Fruit fly (Drosophila melanogaster) whole organism, embryonic: Measurements from ENCODE around the gene CG42820.

ENCODE experiments used
- Adf1 ChIP-seq: fragments of 200-800 bp; sonication (Bioruptor generic); IDR thresholded peaks from 2 replicates; pipeline ENCODE4 v1.3.6; 2022; ENCODE audit warnings: missing biosample characterization, missing genetic modification characterization
- Awh ChIP-seq: fragments of 200-800 bp; sonication (Bioruptor generic); IDR thresholded peaks from 2 replicates; pipeline ENCODE4, ENCODE4 v1.3.6; 2022; ENCODE audit warnings: missing biosample characterization, missing genetic modification characterization
- B-H1 ChIP-seq: fragments of 200-800 bp; sonication (Bioruptor generic); IDR thresholded peaks from 3 replicates; pipeline ENCODE4 v1.3.6; 2022; ENCODE audit warnings: missing biosample characterization, missing genetic modification characterization
- Blimp-1 ChIP-seq: fragments of 200-800 bp; sonication (Bioruptor generic); optimal IDR thresholded peaks from 3 replicates; lab custom pipeline; 2018; ENCODE audit warnings: missing biosample characterization, missing genetic modification characterization, mild to moderate bottlenecking, moderate library complexity, missing genetic modification reagents
- CG11723 ChIP-seq: fragments of 200-800 bp; sonication (Bioruptor generic); optimal IDR thresholded peaks from 2 replicates; lab custom pipeline; 2017; ENCODE audit warnings: missing biosample characterization, mild to moderate bottlenecking, missing genetic modification characterization
- CG12155 ChIP-seq: fragments of 200-800 bp; sonication (Bioruptor generic); optimal IDR thresholded peaks from 3 replicates; lab custom pipeline; 2016; ENCODE audit warnings: missing biosample characterization, missing genetic modification characterization
- CG15479 ChIP-seq: fragments of 200-800 bp; sonication (Bioruptor generic); optimal IDR thresholded peaks from 3 replicates; lab custom pipeline; 2019; ENCODE audit warnings: missing biosample characterization, mild to moderate bottlenecking, missing genetic modification characterization, moderate library complexity
- CG15601 ChIP-seq: fragments of 200-800 bp; sonication (Bioruptor generic); optimal IDR thresholded peaks from 3 replicates; lab custom pipeline; 2019; ENCODE audit warnings: missing biosample characterization, mild to moderate bottlenecking, missing genetic modification characterization, moderate library complexity
- CG18764 ChIP-seq: fragments of 200-800 bp; sonication (Bioruptor generic); optimal IDR thresholded peaks from 3 replicates; lab custom pipeline; 2016; ENCODE audit warnings: missing biosample characterization, missing genetic modification characterization
- CG30020 ChIP-seq: fragments of 200-800 bp; optimal IDR thresholded peaks from 2 replicates; lab custom pipeline; 2019; ENCODE audit warnings: missing biosample characterization, mild to moderate bottlenecking, missing genetic modification characterization, moderate library complexity
- CG34224 ChIP-seq: fragments of 200-800 bp; sonication (Bioruptor generic); IDR thresholded peaks from 3 replicates; pipeline ENCODE4 v1.3.6; 2022; ENCODE audit warnings: missing biosample characterization, missing genetic modification characterization; ENCODE audit not compliant: partially characterized antibody
- CG42726 ChIP-seq: fragments of 200-800 bp; sonication (Bioruptor generic); IDR thresholded peaks from 2 replicates; pipeline ENCODE4 v1.3.6; 2022; ENCODE audit warnings: missing biosample characterization, missing genetic modification characterization; ENCODE audit not compliant: partially characterized antibody
- CG6791 ChIP-seq: fragments of 200-800 bp; sonication (Bioruptor generic); IDR thresholded peaks from 3 replicates; pipeline ENCODE4 v1.3.6; 2022; ENCODE audit warnings: missing biosample characterization, missing genetic modification characterization; ENCODE audit not compliant: partially characterized antibody
- CG6813 ChIP-seq: fragments of 200-800 bp; sonication (Bioruptor generic); optimal IDR thresholded peaks from 2 replicates; lab custom pipeline; 2017; ENCODE audit warnings: missing biosample characterization, missing genetic modification characterization, mild to moderate bottlenecking, moderate library complexity, missing genetic modification reagents
- CG8765 ChIP-seq: fragments of 200-800 bp; sonication (Bioruptor generic); IDR thresholded peaks from 2 replicates; pipeline ENCODE4 v1.3.6; 2022; ENCODE audit warnings: missing biosample characterization, missing genetic modification characterization
- Camta ChIP-seq: fragments of 200-800 bp; sonication (Bioruptor generic); optimal IDR thresholded peaks from 2 replicates; lab custom pipeline; 2016; ENCODE audit warnings: missing biosample characterization, missing genetic modification characterization
- D ChIP-seq, 2 experiments: fragments of 200-800 bp in 1 of 2; fragments of >200 bp in 1 of 2; sonication (Bioruptor generic) in 1 of 2; optimal IDR thresholded peaks; 2 replicates in 1 of 2; 3 replicates in 1 of 2; lab custom pipeline; 2017; ENCODE audit warnings: mild to moderate bottlenecking in 1 of 2, missing biosample characterization in 1 of 2, missing genetic modification characterization in 1 of 2, missing genetic modification reagents in 1 of 2
- Dfd ChIP-seq, 2 experiments: fragments of >200 bp; optimal IDR thresholded peaks; 2 replicates each; lab custom pipeline; 2017; ENCODE audit warnings: missing biosample characterization in 2 of 2, missing genetic modification characterization in 2 of 2
- NC2β ChIP-seq: fragments of 200-800 bp; sonication (Bioruptor generic); optimal IDR thresholded peaks from 2 replicates; lab custom pipeline; 2016; ENCODE audit warnings: missing biosample characterization, missing genetic modification characterization
- Ravus ChIP-seq: fragments of 200-800 bp; sonication (Bioruptor generic); IDR thresholded peaks from 2 replicates; pipeline ENCODE4 v1.3.6; 2022; ENCODE audit warnings: missing biosample characterization, missing genetic modification characterization
- Trl ChIP-seq, 3 experiments: fragments of >200 bp in 2 of 3; fragments of 200-800 bp in 1 of 3; sonication (Bioruptor generic) in 1 of 3; optimal IDR thresholded peaks; 2 replicates in 1 of 3; 3 replicates in 2 of 3; lab custom pipeline; 2016 to 2017; ENCODE audit warnings: missing biosample characterization in 1 of 3, missing genetic modification characterization in 1 of 3
- Usf ChIP-seq: fragments of 200-800 bp; sonication (Bioruptor generic); optimal IDR thresholded peaks from 2 replicates; lab custom pipeline; 2017; ENCODE audit warnings: missing genotype, missing biosample characterization, missing genetic modification characterization
- aop ChIP-seq: fragments of 200-800 bp; sonication (Bioruptor generic); IDR thresholded peaks from 2 replicates; pipeline ENCODE4 v1.3.6; 2022; ENCODE audit warnings: missing biosample characterization, missing genetic modification characterization
- ap ChIP-seq: fragments of 200-800 bp; sonication (Bioruptor generic); IDR thresholded peaks from 2 replicates; pipeline ENCODE4 v1.3.6; 2022; ENCODE audit warnings: missing biosample characterization, missing genetic modification characterization
- br ChIP-seq: fragments of >200 bp; optimal IDR thresholded peaks from 2 replicates; lab custom pipeline; 2017
- chinmo ChIP-seq: fragments of 200-800 bp; sonication (Bioruptor generic); IDR thresholded peaks from 4 replicates; pipeline ENCODE4 v1.3.6; 2022; ENCODE audit warnings: missing biosample characterization, missing genetic modification characterization; ENCODE audit not compliant: partially characterized antibody
- ci ChIP-seq: fragments of 200-800 bp; sonication (Bioruptor generic); IDR thresholded peaks from 3 replicates; pipeline ENCODE4 v1.3.6; 2022; ENCODE audit warnings: missing biosample characterization, missing genetic modification characterization
- dmrt11E ChIP-seq: fragments of 200-800 bp; sonication (Bioruptor generic); optimal IDR thresholded peaks from 3 replicates; lab custom pipeline; 2018; ENCODE audit warnings: missing biosample characterization, mild to moderate bottlenecking, missing genetic modification characterization, moderate library complexity
- ems ChIP-seq: fragments of 200-800 bp; sonication (Bioruptor generic); optimal IDR thresholded peaks from 3 replicates; lab custom pipeline; 2016; ENCODE audit warnings: missing biosample characterization, missing genetic modification characterization
- esg ChIP-seq: fragments of 200-800 bp; sonication (Bioruptor generic); conservative IDR thresholded peaks from 2 replicates; pipeline ENCODE4 v1.3.6; 2022; ENCODE audit warnings: missing biosample characterization, missing genetic modification characterization
- fru ChIP-seq: fragments of >200 bp; optimal IDR thresholded peaks from 2 replicates; lab custom pipeline; 2017
- gcm ChIP-seq: fragments of 200-800 bp; sonication (Bioruptor generic); optimal IDR thresholded peaks from 2 replicates; lab custom pipeline; 2019; ENCODE audit warnings: missing biosample characterization, mild to moderate bottlenecking, missing genetic modification characterization, moderate library complexity
- hbn ChIP-seq: fragments of 200-800 bp; sonication (Bioruptor generic); IDR thresholded peaks from 2 replicates; pipeline ENCODE4 v1.3.6; 2022; ENCODE audit warnings: missing biosample characterization, missing genetic modification characterization; ENCODE audit not compliant: partially characterized antibody
- kah ChIP-seq: fragments of 200-800 bp; sonication (Bioruptor generic); optimal IDR thresholded peaks from 2 replicates; lab custom pipeline; 2018; ENCODE audit warnings: missing biosample characterization, mild to moderate bottlenecking, missing genetic modification characterization
- nmo ChIP-seq: fragments of 200-800 bp; sonication (Bioruptor generic); optimal IDR thresholded peaks from 2 replicates; lab custom pipeline; 2018; ENCODE audit warnings: missing biosample characterization, mild to moderate bottlenecking, missing genetic modification characterization, moderate library complexity
- onecut ChIP-seq: fragments of 200-800 bp; sonication (Bioruptor generic); IDR thresholded peaks from 2 replicates; pipeline ENCODE4 v1.3.6; 2022; ENCODE audit warnings: missing biosample characterization, missing genetic modification characterization
- ranshi ChIP-seq: fragments of 200-800 bp; sonication (Bioruptor generic); IDR thresholded peaks from 2 replicates; pipeline ENCODE4 v1.3.6; 2022; ENCODE audit warnings: missing biosample characterization, missing genetic modification characterization
- repo ChIP-seq: fragments of 200-800 bp; sonication (Bioruptor generic); optimal IDR thresholded peaks from 2 replicates; lab custom pipeline; 2016; ENCODE audit warnings: missing biosample characterization, missing genetic modification characterization
- rib ChIP-seq: fragments of 200-800 bp; sonication (Bioruptor generic); IDR thresholded peaks from 2 replicates; pipeline ENCODE4 v1.3.6; 2022; ENCODE audit warnings: missing biosample characterization, missing genetic modification characterization
- sc ChIP-seq, 3 experiments: fragments of >200 bp in 2 of 3; fragments of 200-800 bp in 1 of 3; sonication (Bioruptor generic) in 1 of 3; optimal IDR thresholded peaks; 2 replicates in 2 of 3; 3 replicates in 1 of 3; lab custom pipeline; 2017; ENCODE audit warnings: mild to moderate bottlenecking in 1 of 3, missing biosample characterization in 1 of 3, missing genetic modification characterization in 1 of 3, missing genetic modification reagents in 1 of 3
- scrt ChIP-seq: fragments of 200-800 bp; sonication (Bioruptor generic); optimal IDR thresholded peaks from 2 replicates; lab custom pipeline; 2018; ENCODE audit warnings: missing biosample characterization, mild to moderate bottlenecking, missing genetic modification characterization, moderate library complexity
- sqz ChIP-seq: fragments of 200-800 bp; sonication (Bioruptor generic); optimal IDR thresholded peaks from 3 replicates; lab custom pipeline; 2018; ENCODE audit warnings: missing biosample characterization, mild to moderate bottlenecking, missing genetic modification characterization
- stc ChIP-seq: fragments of 200-800 bp; sonication (Bioruptor generic); IDR thresholded peaks from 2 replicates; pipeline ENCODE4 v1.3.6; 2022; ENCODE audit warnings: missing biosample characterization, missing genetic modification characterization
- stwl ChIP-seq: fragments of 200-800 bp; sonication (Bioruptor generic); optimal IDR thresholded peaks from 3 replicates; lab custom pipeline; 2018; ENCODE audit warnings: missing biosample characterization, mild to moderate bottlenecking, missing genetic modification characterization, moderate library complexity
- tgo ChIP-seq: fragments of 200-800 bp; sonication (Bioruptor generic); IDR thresholded peaks from 3 replicates; pipeline ENCODE4 v1.3.6; 2022; ENCODE audit warnings: missing biosample characterization, missing genetic modification characterization
- vfl ChIP-seq: fragments of 200-800 bp; sonication (Bioruptor generic); optimal IDR thresholded peaks from 2 replicates; lab custom pipeline; 2016; ENCODE audit warnings: missing biosample characterization, missing genetic modification characterization
- wor ChIP-seq: fragments of 200-800 bp; sonication (Bioruptor generic); IDR thresholded peaks from 2 replicates; pipeline ENCODE4 v1.3.6; 2022; ENCODE audit warnings: missing biosample characterization, missing genetic modification characterization

CG42820 gene

dm6 chr2L:8370364-8371326 is 21.6 kb downstream of the CG42820 start, which contains the start of gene CG17292 (continued):
- TF ChIP-seq sqz (GFP tag; lab: Kevin White, UChicago) (no peak), ap (GFP tag; lab: Robert Waterston, UW) (0 out of 2 replicates have a peak, but pooled peaks have one; percentile 39), CG11723 (peak; percentile 16), D (optimal IDR thresholded peaks at IDR 0.05; lab: Kevin White, UChicago) (no peak), D (GFP tag; optimal IDR thresholded peaks at IDR 0.05; lab: Kevin White, UChicago) (no peak), rib (GFP tag; lab: Robert Waterston, UW) (peak; percentile 92), CG6813 (GFP tag; lab: Kevin White, UChicago) (peak; percentile 17), Camta (GFP tag; lab: Kevin White, UChicago) (no peak), tgo (GFP tag; lab: Robert Waterston, UW) (peak; percentile 46; the same call in 2 of the 3 replicates), CG34224 (GFP tag; lab: Robert Waterston, UW) (peak; percentile 88), gcm (GFP tag; lab: Kevin White, UChicago) (peak; percentile 59), CG30020 (tag; lab: Kevin White, UChicago) (no peak), NC2β (GFP tag; lab: Kevin White, UChicago) (peak; percentile 32), esg (no peak), CG18764 (GFP tag; lab: Kevin White, UChicago) (peak; percentile 76), B-H1 (GFP tag; lab: Robert Waterston, UW) (no peak; the same call in 2 of the 3 replicates), chinmo (GFP tag; lab: Robert Waterston, UW) (peak; percentile 93), ems (peak; percentile 46), hbn (peak; percentile 76), CG8765 (GFP tag; lab: Robert Waterston, UW) (no peak), Dfd (GFP tag; optimal IDR thresholded peaks at IDR 0.05; lab: Kevin White, UChicago) (no peak), Usf (GFP tag; lab: Kevin White, UChicago) (no peak), sc (optimal IDR thresholded peaks at IDR 0.05; lab: Kevin White, UChicago) (no peak), sc (GFP tag; optimal IDR thresholded peaks at IDR 0.05; lab: Kevin White, UChicago) (no peak), br (lab: Kevin White, UChicago) (no peak), wor (no peak), ci (GFP tag; lab: Robert Waterston, UW) (peak; percentile 84), onecut (peak; percentile 54; the same call in 1 of the 2 replicates), Awh (GFP tag; lab: Robert Waterston, UW) (peak; percentile 77; the same call in 1 of the 2 replicates), dmrt11E (tag; lab: Kevin White, UChicago) (no peak), CG15601 (tag; lab: Kevin White, UChicago) (peak; percentile 33), ranshi (GFP tag; lab: Robert Waterston, UW) (peak; percentile 58; the same call in 1 of the 2 replicates), CG12155 (GFP tag; lab: Kevin White, UChicago) (peak; percentile 99), vfl (GFP tag; lab: Kevin White, UChicago) (no peak), fru (no peak), kah (GFP tag; lab: Kevin White, UChicago) (peak; percentile 86), aop (GFP tag; lab: Robert Waterston, UW) (no peak), nmo (GFP tag; lab: Kevin White, UChicago) (no peak), Adf1 (GFP tag; lab: Robert Waterston, UW) (peak; percentile 66), CG6791 (GFP tag; lab: Robert Waterston, UW) (peak; percentile 90), scrt (GFP tag; lab: Kevin White, UChicago) (no peak), stwl (tag; lab: Kevin White, UChicago) (peak; percentile 62), repo (GFP tag; lab: Kevin White, UChicago) (peak; percentile 26), CG15479 (GFP tag; lab: Kevin White, UChicago) (no peak), Trl (optimal IDR thresholded peaks at IDR 0.05; lab: Kevin White, UChicago) (no peak), Trl (GFP tag; optimal IDR thresholded peaks at IDR 0.05; lab: Kevin White, UChicago) (peak; percentile 43), Blimp-1 (GFP tag; lab: Kevin White, UChicago) (peak; percentile 32), Ravus (GFP tag; lab: Robert Waterston, UW) (no peak), CG42726 (peak; percentile 74), stc (GFP tag; lab: Robert Waterston, UW) (0 out of 2 replicates have a peak, but pooled peaks have one; percentile 40)
